Worm (Caenorhabditis elegans) whole organism, L1 larva: ENCODE data around the gene fbxb-81.

Experiments
- F16B12.6 ChIP-seq: fragments of 150-350 bp; optimal IDR thresholded peaks from 2 replicates; lab custom pipeline; 2014; ENCODE audit warnings: missing biosample characterization, missing genetic modification characterization
- aly-2 ChIP-seq: fragments of 150-350 bp; optimal IDR thresholded peaks from 2 replicates; lab custom pipeline; 2014; ENCODE audit warnings: missing biosample characterization, missing genetic modification characterization
- blmp-1 ChIP-seq: fragments of 150-350 bp; optimal IDR thresholded peaks from 2 replicates; lab custom pipeline; 2014; ENCODE audit warnings: missing biosample characterization, missing genetic modification characterization
- ceh-82 ChIP-seq, 3 experiments: fragments of 150-350 bp in 1 of 3; sonication (generic microtip) in 2 of 3; optimal IDR thresholded peaks; 2 replicates each; lab custom pipeline; 2014 to 2017; ENCODE audit warnings: missing biosample characterization in 3 of 3, missing genetic modification characterization in 3 of 3
- dpl-1 ChIP-seq, 3 experiments: fragments of 150-350 bp in 2 of 3; sonication (generic microtip) in 1 of 3; optimal IDR thresholded peaks; 2 replicates each; lab custom pipeline; 2014 to 2017; ENCODE audit warnings: missing biosample characterization in 3 of 3, missing genetic modification characterization in 3 of 3, missing genetic modification reagents in 3 of 3
- dsc-1 ChIP-seq: sonication (generic microtip); optimal IDR thresholded peaks from 2 replicates; lab custom pipeline; 2016; ENCODE audit warnings: mild to moderate bottlenecking, missing genetic modification characterization, missing compliant biosample characterization
- efl-1 ChIP-seq, 4 experiments: fragments of 150-350 bp; optimal IDR thresholded peaks in 3 of 4; peaks in 1 of 4; 1 replicate in 1 of 4; 2 replicates in 3 of 4; lab custom pipeline; 2014; ENCODE audit warnings: missing biosample characterization in 2 of 4, missing genetic modification characterization in 2 of 4, missing genetic modification reagents in 2 of 4
- egl-13 ChIP-seq: sonication (generic microtip); optimal IDR thresholded peaks from 2 replicates; lab custom pipeline; 2016; ENCODE audit warnings: missing genotype, missing genetic modification reagents, missing genetic modification characterization, missing compliant biosample characterization
- elt-3 ChIP-seq, 6 experiments: fragments of 150-350 bp in 1 of 6; sonication (generic microtip); optimal IDR thresholded peaks; 2 replicates each; lab custom pipeline; 2017 to 2018; ENCODE audit warnings: missing biosample characterization in 6 of 6, missing genetic modification characterization in 6 of 6, inconsistent platforms in 1 of 6
- ets-5 ChIP-seq: fragments of 200-800 bp; sonication (Bioruptor generic); IDR thresholded peaks from 2 replicates; pipeline ENCODE4 v1.3.6; 2022; ENCODE audit warnings: missing genetic modification characterization, missing compliant biosample characterization
- fkh-10 ChIP-seq: sonication (generic microtip); optimal IDR thresholded peaks from 2 replicates; lab custom pipeline; 2017; ENCODE audit warnings: missing biosample characterization, missing genetic modification reagents, missing genetic modification characterization
- fkh-4 ChIP-seq: sonication (generic microtip); optimal IDR thresholded peaks from 2 replicates; lab custom pipeline; 2016; ENCODE audit warnings: missing compliant biosample characterization, missing genetic modification characterization, borderline replicate concordance
- fos-1 ChIP-seq: fragments of 150-350 bp; optimal IDR thresholded peaks from 2 replicates; lab custom pipeline; 2014; ENCODE audit warnings: missing biosample characterization, missing genetic modification characterization
- grh-1 ChIP-seq: fragments of 200-800 bp; sonication (Bioruptor generic); IDR thresholded peaks from 2 replicates; pipeline ENCODE4 v1.3.6; 2022; ENCODE audit warnings: missing genetic modification reagents, missing genetic modification characterization, missing compliant biosample characterization
- hlh-4 ChIP-seq: sonication (generic microtip); optimal IDR thresholded peaks from 2 replicates; lab custom pipeline; 2016; ENCODE audit warnings: mild to moderate bottlenecking, missing genetic modification characterization, missing compliant biosample characterization
- isw-1 ChIP-seq: fragments of 200-800 bp; sonication (Bioruptor generic); IDR thresholded peaks from 2 replicates; pipeline ENCODE4 v1.3.6; 2022; ENCODE audit warnings: missing genetic modification characterization, missing compliant biosample characterization
- lin-13 ChIP-seq: fragments of 150-350 bp; optimal IDR thresholded peaks from 2 replicates; lab custom pipeline; 2014; ENCODE audit warnings: missing biosample characterization, missing genetic modification reagents, missing genetic modification characterization
- lin-14 ChIP-seq: fragments of 200-800 bp; sonication (Bioruptor generic); optimal IDR thresholded peaks from 2 replicates; lab custom pipeline; 2018; ENCODE audit warnings: mild to moderate bottlenecking, missing genetic modification characterization, moderate library complexity, missing compliant biosample characterization
- lin-15B ChIP-seq: fragments of 150-350 bp; sonication (generic microtip); optimal IDR thresholded peaks from 3 replicates; lab custom pipeline; 2014; ENCODE audit warnings: missing biosample characterization, missing genetic modification characterization
- lin-35 ChIP-seq, 2 experiments: fragments of 150-350 bp; optimal IDR thresholded peaks; 2 replicates each; lab custom pipeline; 2014; ENCODE audit warnings: missing biosample characterization in 2 of 2, missing genetic modification characterization in 2 of 2, missing genetic modification reagents in 2 of 2
- lin-39 ChIP-seq: fragments of 150-350 bp; optimal IDR thresholded peaks from 2 replicates; lab custom pipeline; 2014; ENCODE audit warnings: missing biosample characterization, missing genetic modification reagents, missing genetic modification characterization
- lir-3 ChIP-seq: sonication (generic microtip); optimal IDR thresholded peaks from 2 replicates; lab custom pipeline; 2016; ENCODE audit warnings: mild to moderate bottlenecking, missing genetic modification characterization, moderate library complexity, missing compliant biosample characterization; ENCODE audit not compliant: poor library complexity
- lsy-2 ChIP-seq, 2 experiments: fragments of 150-350 bp; optimal IDR thresholded peaks; 2 replicates each; lab custom pipeline; 2014; ENCODE audit warnings: missing biosample characterization in 2 of 2, missing genetic modification characterization in 2 of 2
- mdl-1 ChIP-seq, 2 experiments: fragments of 150-350 bp; optimal IDR thresholded peaks; 2 replicates each; lab custom pipeline; 2014 to 2017; ENCODE audit warnings: missing biosample characterization in 2 of 2, missing genetic modification characterization in 2 of 2, inconsistent platforms in 1 of 2
- mef-2 ChIP-seq: fragments of 150-350 bp; optimal IDR thresholded peaks from 2 replicates; lab custom pipeline; 2014; ENCODE audit warnings: missing biosample characterization, missing genetic modification characterization
- mep-1 ChIP-seq: fragments of 150-350 bp; optimal IDR thresholded peaks from 2 replicates; lab custom pipeline; 2014; ENCODE audit warnings: missing biosample characterization, missing genetic modification characterization
- nhr-11 ChIP-seq: fragments of 150-350 bp; optimal IDR thresholded peaks from 2 replicates; lab custom pipeline; 2014; ENCODE audit warnings: missing biosample characterization, missing genetic modification characterization
- nhr-19 ChIP-seq: fragments of 200-800 bp; sonication (Bioruptor generic); conservative IDR thresholded peaks from 2 replicates; pipeline ENCODE4 v1.3.6; 2022; ENCODE audit warnings: missing genetic modification characterization, missing compliant biosample characterization
- nhr-20 ChIP-seq: sonication (generic microtip); optimal IDR thresholded peaks from 2 replicates; lab custom pipeline; 2016; ENCODE audit warnings: mild to moderate bottlenecking, missing genetic modification characterization, missing compliant biosample characterization
- nhr-47 ChIP-seq: sonication (generic microtip); optimal IDR thresholded peaks from 2 replicates; lab custom pipeline; 2016; ENCODE audit warnings: mild to moderate bottlenecking, missing genetic modification characterization, moderate library complexity, missing compliant biosample characterization
- nhr-71 ChIP-seq: sonication (generic microtip); optimal IDR thresholded peaks from 2 replicates; lab custom pipeline; 2016; ENCODE audit warnings: mild to moderate bottlenecking, missing genetic modification characterization, moderate library complexity, missing compliant biosample characterization
- nhr-77 ChIP-seq: fragments of 150-350 bp; optimal IDR thresholded peaks from 2 replicates; lab custom pipeline; 2014; ENCODE audit warnings: missing biosample characterization, missing genetic modification characterization
- nhr-85 ChIP-seq: sonication (generic microtip); peaks from one replicate; lab custom pipeline; 2016; ENCODE audit warnings: missing genetic modification characterization, inconsistent platforms, missing compliant biosample characterization
- nhr-90 ChIP-seq: sonication (generic microtip); optimal IDR thresholded peaks from 2 replicates; lab custom pipeline; 2016; ENCODE audit warnings: mild to moderate bottlenecking, missing genetic modification characterization, missing compliant biosample characterization; ENCODE audit not compliant: poor library complexity
- pax-3 ChIP-seq: fragments of 200-800 bp; sonication (Bioruptor generic); optimal IDR thresholded peaks from 2 replicates; lab custom pipeline; 2018; ENCODE audit warnings: mild to moderate bottlenecking, missing genetic modification characterization, moderate library complexity, missing compliant biosample characterization
- pqm-1 ChIP-seq: sonication (generic microtip); optimal IDR thresholded peaks from 3 replicates; lab custom pipeline; 2017; ENCODE audit warnings: missing biosample characterization, missing genetic modification characterization
- rnt-1 ChIP-seq: sonication (generic microtip); optimal IDR thresholded peaks from 2 replicates; lab custom pipeline; 2016; ENCODE audit warnings: mild to moderate bottlenecking, missing genetic modification characterization, moderate library complexity, missing compliant biosample characterization
- snu-23 ChIP-seq: sonication (generic microtip); optimal IDR thresholded peaks from 2 replicates; lab custom pipeline; 2016; ENCODE audit warnings: missing genetic modification characterization, missing compliant biosample characterization
- sptf-1 ChIP-seq: fragments of 150-350 bp; optimal IDR thresholded peaks from 2 replicates; lab custom pipeline; 2014; ENCODE audit warnings: missing biosample characterization, missing genetic modification characterization
- sup-37 ChIP-seq: fragments of 200-800 bp; sonication (Bioruptor generic); optimal IDR thresholded peaks from 2 replicates; lab custom pipeline; 2018; ENCODE audit warnings: mild to moderate bottlenecking, missing genetic modification characterization, missing compliant biosample characterization
- swsn-7 ChIP-seq: sonication (generic microtip); optimal IDR thresholded peaks from 2 replicates; lab custom pipeline; 2016; ENCODE audit warnings: missing genetic modification characterization, missing compliant biosample characterization
- tbx-2 ChIP-seq: sonication (generic microtip); optimal IDR thresholded peaks from 2 replicates; lab custom pipeline; 2016; ENCODE audit warnings: missing genetic modification characterization, missing compliant biosample characterization
- unc-30 ChIP-seq: sonication (generic microtip); optimal IDR thresholded peaks from 2 replicates; lab custom pipeline; 2017; ENCODE audit warnings: missing biosample characterization, missing genetic modification characterization
- unc-86 ChIP-seq: sonication (generic microtip); optimal IDR thresholded peaks from 2 replicates; lab custom pipeline; 2016; ENCODE audit warnings: missing genetic modification characterization, missing compliant biosample characterization
- xbp-1 ChIP-seq: sonication (generic microtip); optimal IDR thresholded peaks from 2 replicates; lab custom pipeline; 2016; ENCODE audit warnings: missing genetic modification characterization, missing compliant biosample characterization
- zip-4 ChIP-seq: fragments of 200-800 bp; sonication (Bioruptor generic); optimal IDR thresholded peaks from 2 replicates; lab custom pipeline; 2018; ENCODE audit warnings: mild to moderate bottlenecking, missing genetic modification characterization, moderate library complexity, missing compliant biosample characterization
- ztf-11 ChIP-seq, 2 experiments: sonication (generic microtip); optimal IDR thresholded peaks; 2 replicates each; lab custom pipeline; 2016 to 2017; ENCODE audit warnings: missing genetic modification characterization in 2 of 2, missing biosample characterization in 1 of 2, missing compliant biosample characterization in 1 of 2

Gene fbxb-81

DNA sequence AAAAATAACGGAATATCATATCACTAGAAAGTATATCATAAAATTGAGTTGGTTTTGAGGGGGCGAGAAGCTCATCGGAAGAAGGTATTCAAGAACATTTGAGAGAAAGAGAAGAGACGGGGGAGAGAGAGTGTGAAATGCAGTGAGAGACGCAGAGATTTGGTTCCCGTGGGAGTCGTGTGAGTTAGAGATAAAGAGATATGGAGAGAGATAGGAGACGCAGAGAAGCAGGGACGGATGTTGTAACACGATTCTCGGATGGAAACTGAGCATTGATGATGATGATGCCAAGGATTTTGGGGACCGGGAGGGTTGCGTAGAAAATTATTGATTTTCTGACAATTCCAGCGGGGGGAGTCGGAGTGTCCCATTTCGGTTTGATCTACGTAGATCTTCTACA lies 44.8 kb downstream of the fbxb-81 start:
- TF ChIP-seq lsy-2 (tag; optimal IDR thresholded peaks at IDR 0.05; lab: Kevin White, UChicago), result peak; percentile 48 to 49
- TF ChIP-seq lin-14 (GFP tag; lab: Kevin White, UChicago), result peak; percentile 64
- TF ChIP-seq nhr-71 (tag; lab: Kevin White, UChicago), result peak; percentile 81
- peak; percentile 18 for TF ChIP-seq blmp-1 (tag; lab: Kevin White, UChicago)
- no peak for TF ChIP-seq fos-1
- peak; percentile 7 for TF ChIP-seq nhr-20 (tag; lab: Kevin White, UChicago)
- TF ChIP-seq mdl-1 (tag; optimal IDR thresholded peaks at IDR 0.05; lab: Kevin White, UChicago), result no peak
- peak in 1 of 3 experiments; percentile 15 for TF ChIP-seq dpl-1 (GFP tag; optimal IDR thresholded peaks at IDR 0.05; lab: Kevin White, UChicago)
- peak; percentile 48 for TF ChIP-seq lin-39
- TF ChIP-seq swsn-7, result peak; percentile 50
- peak; percentile 62 for TF ChIP-seq nhr-19
- peak; percentile 14 for TF ChIP-seq lin-13 (GFP tag; lab: Kevin White, UChicago)
- peak; percentile 11 for TF ChIP-seq mep-1
- TF ChIP-seq nhr-47 (tag; lab: Kevin White, UChicago), result peak; percentile 52
- peak; percentile 87 for TF ChIP-seq rnt-1 (tag; lab: Kevin White, UChicago)
- no peak for TF ChIP-seq fkh-4
- TF ChIP-seq nhr-77 (tag; lab: Kevin White, UChicago), result no peak
- TF ChIP-seq lir-3, result no peak
- peak; percentile 72 for TF ChIP-seq snu-23 (GFP tag; lab: Kevin White, UChicago)
- peak; percentile 64 to 79 for TF ChIP-seq efl-1 (optimal IDR thresholded peaks at IDR 0.05; lab: Kevin White, UChicago)
- peak in 1 of 2 experiments; percentile 94 for TF ChIP-seq efl-1 (GFP tag; optimal IDR thresholded peaks at IDR 0.05 in 1 of 2; lab: Kevin White, UChicago)
- TF ChIP-seq nhr-11 (tag; lab: Kevin White, UChicago), result peak; percentile 10
- TF ChIP-seq sup-37, result no peak
- peak; percentile 62 for TF ChIP-seq tbx-2 (tag; lab: Kevin White, UChicago)
- TF ChIP-seq dsc-1, result peak; percentile 72
- peak in 1 of 3 experiments; percentile 56 for TF ChIP-seq ceh-82 (tag; optimal IDR thresholded peaks at IDR 0.05; lab: Kevin White, UChicago)
- TF ChIP-seq isw-1 (GFP tag; lab: Robert Waterston, UW), result peak; percentile 19; the same call in 1 of the 2 replicates
- TF ChIP-seq xbp-1 (tag; lab: Kevin White, UChicago), result peak; percentile 4
- TF ChIP-seq lin-35 (GFP tag; optimal IDR thresholded peaks at IDR 0.05; lab: Kevin White, UChicago), result peak; percentile 19 to 30

DNA sequence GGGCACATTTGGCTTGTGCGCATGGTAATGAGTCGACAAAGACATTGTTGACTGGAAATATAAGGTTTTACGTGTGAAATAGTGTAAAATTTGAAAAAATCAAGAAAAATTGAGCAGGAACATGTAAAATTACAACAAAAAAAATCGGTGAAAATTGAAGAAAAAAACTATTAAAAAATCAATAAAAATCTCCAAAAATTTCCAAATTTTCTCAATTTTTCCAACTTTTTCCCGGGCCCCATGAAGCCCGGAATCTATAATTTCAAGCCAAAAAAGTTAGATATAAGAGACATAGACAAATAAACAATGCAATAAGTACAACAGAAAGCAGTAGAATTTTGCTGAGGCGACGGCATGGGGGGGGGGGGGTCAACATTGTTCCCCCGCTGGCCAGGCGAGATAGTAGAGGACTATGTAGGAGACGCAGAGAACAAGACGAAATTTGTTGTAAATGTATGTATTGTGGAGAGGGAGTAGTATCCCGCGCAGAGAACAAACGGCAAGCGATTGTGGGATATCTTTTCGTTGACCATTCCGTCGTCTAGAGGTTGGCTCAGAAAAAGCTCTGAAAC lies 46.2 kb downstream of the fbxb-81 start, which contains the start of gene pat-4:
TSS of gene pat-4 (minus strand) at position 51 of the 572 bp plus-strand sequence.
- no peak for TF ChIP-seq F16B12.6 (tag; lab: Kevin White, UChicago)
- peak; percentile 8 for TF ChIP-seq nhr-85 (tag; lab: Kevin White, UChicago)
- TF ChIP-seq ztf-11 (tag; optimal IDR thresholded peaks at IDR 0.05; lab: Kevin White, UChicago), result no peak
- TF ChIP-seq lin-13 (GFP tag; lab: Kevin White, UChicago), result no peak
- TF ChIP-seq aly-2 (tag; lab: Kevin White, UChicago), result no peak
- TF ChIP-seq nhr-20 (tag; lab: Kevin White, UChicago), result peak; percentile 40
- peak; percentile 23 for TF ChIP-seq tbx-2 (tag; lab: Kevin White, UChicago)
- no peak for TF ChIP-seq egl-13 (tag; lab: Kevin White, UChicago)
- no peak for TF ChIP-seq sup-37
- TF ChIP-seq hlh-4 (tag; lab: Kevin White, UChicago), result no peak
- no peak for TF ChIP-seq sptf-1
- TF ChIP-seq dpl-1 (GFP tag; optimal IDR thresholded peaks at IDR 0.05; lab: Kevin White, UChicago), result peak in 1 of 3 experiments; percentile 9
- TF ChIP-seq ceh-82 (tag; optimal IDR thresholded peaks at IDR 0.05; lab: Kevin White, UChicago), result peak in 2 of 3 experiments; percentile 20 to 22
- no peak for TF ChIP-seq unc-86 (tag; lab: Kevin White, UChicago)
- TF ChIP-seq ets-5 (GFP tag; lab: Robert Waterston, UW), result no peak
- TF ChIP-seq pax-3 (tag; lab: Kevin White, UChicago), result no peak
- no peak for TF ChIP-seq nhr-77 (tag; lab: Kevin White, UChicago)
- TF ChIP-seq rnt-1 (tag; lab: Kevin White, UChicago), result peak; percentile 38
- TF ChIP-seq elt-3 (tag; optimal IDR thresholded peaks at IDR 0.05; lab: Kevin White, UChicago), result peak in 1 of 6 experiments; percentile 6
- TF ChIP-seq lsy-2 (tag; optimal IDR thresholded peaks at IDR 0.05; lab: Kevin White, UChicago), result peak; percentile 2 to 33
- TF ChIP-seq lin-35 (GFP tag; optimal IDR thresholded peaks at IDR 0.05; lab: Kevin White, UChicago), result peak in 1 of 2 experiments; percentile 1
- TF ChIP-seq nhr-90 (tag; lab: Kevin White, UChicago), result peak; percentile 35
- TF ChIP-seq snu-23 (GFP tag; lab: Kevin White, UChicago), result peak; percentile 62
- TF ChIP-seq grh-1, result 0 out of 2 replicates have a peak, but pooled peaks have one; percentile 8
- no peak for TF ChIP-seq nhr-11 (tag; lab: Kevin White, UChicago)
- TF ChIP-seq fkh-10 (GFP tag; lab: Kevin White, UChicago), result no peak
- peak; percentile 19 for TF ChIP-seq nhr-47 (tag; lab: Kevin White, UChicago)
- no peak for TF ChIP-seq lin-15B (tag; lab: Kevin White, UChicago)
- TF ChIP-seq pqm-1 (tag; lab: Kevin White, UChicago), result no peak
- peak; percentile 13 to 30 for TF ChIP-seq efl-1 (optimal IDR thresholded peaks at IDR 0.05; lab: Kevin White, UChicago)
- TF ChIP-seq efl-1 (GFP tag; optimal IDR thresholded peaks at IDR 0.05 in 1 of 2; lab: Kevin White, UChicago), result no peak
- TF ChIP-seq zip-4 (GFP tag; lab: Kevin White, UChicago), result no peak
- no peak for TF ChIP-seq mef-2 (tag; lab: Kevin White, UChicago)
- no peak for TF ChIP-seq unc-30 (tag; lab: Kevin White, UChicago)
